In genomic region chrX:8646287-8646686, ce11 we compare ENCODE assay signal across 5 worm cellular contexts.
A peak's percentile ranks its signal among the peaks of the same experiment; 100 is the strongest.
TF ChIP-seq lines count a peak whose summit lies in the region.

No protein-coding gene starts in this region.

TF ChIP-seq in whole organism, L1 larva, 84 proteins besides CTCF, POLR2A, EP300 and RAD21 (continues in another document):
- TF ChIP-seq dsc-1 (tag; optimal IDR thresholded peaks at IDR 0.05; lab: Kevin White, UChicago) (no peak), nhr-77 (tag; optimal IDR thresholded peaks at IDR 0.05; lab: Kevin White, UChicago) (peak; percentile 26), lin-14 (GFP tag; optimal IDR thresholded peaks at IDR 0.05; lab: Kevin White, UChicago) (peak; percentile 21), xbp-1 (tag; optimal IDR thresholded peaks at IDR 0.05; lab: Kevin White, UChicago) (no peak), nhr-20 (tag; optimal IDR thresholded peaks at IDR 0.05; lab: Kevin White, UChicago) (peak; percentile 45), nhr-71 (tag; optimal IDR thresholded peaks at IDR 0.05; lab: Kevin White, UChicago) (peak; percentile 31), nhr-12 (tag; optimal IDR thresholded peaks at IDR 0.05; lab: Kevin White, UChicago) (no peak), ztf-11 (tag; optimal IDR thresholded peaks at IDR 0.05; lab: Kevin White, UChicago) (no peak), lin-13 (GFP tag; optimal IDR thresholded peaks at IDR 0.05; lab: Kevin White, UChicago) (no peak), C16A3.4 (tag; optimal IDR thresholded peaks at IDR 0.05; lab: Kevin White, UChicago) (peak; percentile 38), nhr-85 (tag; lab: Kevin White, UChicago) (no peak), isw-1 (GFP tag; IDR thresholded peaks at IDR 0.05; lab: Robert Waterston, UW) (no peak), rnt-1 (tag; optimal IDR thresholded peaks at IDR 0.05; lab: Kevin White, UChicago) (peak; percentile 32), lsy-2 (tag; optimal IDR thresholded peaks at IDR 0.05; lab: Kevin White, UChicago) (peak in 1 of 2 experiments; percentile 14), irx-1 (tag; optimal IDR thresholded peaks at IDR 0.05; lab: Kevin White, UChicago) (no peak), unc-86 (tag; optimal IDR thresholded peaks at IDR 0.05; lab: Kevin White, UChicago) (no peak), hlh-4 (tag; optimal IDR thresholded peaks at IDR 0.05; lab: Kevin White, UChicago) (no peak), nhr-84 (tag; optimal IDR thresholded peaks at IDR 0.05; lab: Kevin White, UChicago) (no peak), lin-35 (GFP tag; optimal IDR thresholded peaks at IDR 0.05; lab: Kevin White, UChicago) (peak in 1 of 2 experiments; percentile 23)

TF ChIP-seq in whole organism, L3 larva, 47 proteins besides CTCF, POLR2A, EP300 and RAD21:
- TF ChIP-seq lin-15B (tag; optimal IDR thresholded peaks at IDR 0.05; lab: Kevin White, UChicago) (no peak), nhr-43 (tag; optimal IDR thresholded peaks at IDR 0.05; lab: Kevin White, UChicago; ENCODE audit: poor library complexity, severe bottlenecking) (peak; percentile 51), pha-4 (tag; optimal IDR thresholded peaks at IDR 0.05; lab: Kevin White, UChicago) (peak; percentile 37), nfya-1 (tag; optimal IDR thresholded peaks at IDR 0.05; lab: Kevin White, UChicago; ENCODE audit: insufficient read depth) (peak; percentile 30), jun-1 (tag; optimal IDR thresholded peaks at IDR 0.05; lab: Kevin White, UChicago) (peak; percentile 1), elt-2 (tag; optimal IDR thresholded peaks at IDR 0.05; lab: Kevin White, UChicago) (peak; percentile 32), nhr-23 (tag; optimal IDR thresholded peaks at IDR 0.05; lab: Kevin White, UChicago) (no peak), tbx-2 (tag; optimal IDR thresholded peaks at IDR 0.05; lab: Kevin White, UChicago) (peak; percentile 4), daf-12 (tag; optimal IDR thresholded peaks at IDR 0.05; lab: Kevin White, UChicago) (no peak), hmg-11 (tag; optimal IDR thresholded peaks at IDR 0.05; lab: Kevin White, UChicago) (peak; percentile 70)

TF ChIP-seq in whole organism, early embryonic, 17 proteins besides CTCF, POLR2A, EP300 and RAD21:
- TF ChIP-seq flt-1 (GFP tag; IDR thresholded peaks at IDR 0.05; lab: Robert Waterston, UW), result peak; percentile 91
- TF ChIP-seq hmbx-1 (tag; optimal IDR thresholded peaks at IDR 0.05; lab: Kevin White, UChicago), result peak; percentile 43
- TF ChIP-seq sea-1 (GFP tag; conservative IDR thresholded peaks at IDR 0.05; lab: Robert Waterston, UW), result peak; percentile 93
- TF ChIP-seq ceh-13 (GFP tag; optimal IDR thresholded peaks at IDR 0.05; lab: Kevin White, UChicago), result peak; percentile 76
- peak; percentile 80 for TF ChIP-seq tbx-37 (GFP tag; conservative IDR thresholded peaks at IDR 0.05; lab: Robert Waterston, UW)
- TF ChIP-seq tra-4 (tag; optimal IDR thresholded peaks at IDR 0.05; lab: Kevin White, UChicago), result peak; percentile 66
- peak; percentile 92 for TF ChIP-seq pes-1 (GFP tag; IDR thresholded peaks at IDR 0.05; lab: Robert Waterston, UW)
- TF ChIP-seq aly-1 (tag; optimal IDR thresholded peaks at IDR 0.05; lab: Kevin White, UChicago), result peak; percentile 89
- peak; percentile 39 for TF ChIP-seq ets-7 (tag; optimal IDR thresholded peaks at IDR 0.05; lab: Kevin White, UChicago)
- TF ChIP-seq tbx-11 (GFP tag; IDR thresholded peaks at IDR 0.05; lab: Robert Waterston, UW), result peak; percentile 89
- peak; percentile 89 for TF ChIP-seq scrt-1 (GFP tag; IDR thresholded peaks at IDR 0.05; lab: Robert Waterston, UW)
- peak; percentile 70 for TF ChIP-seq hnd-1 (tag; optimal IDR thresholded peaks at IDR 0.05; lab: Kevin White, UChicago)
- TF ChIP-seq ceh-36 (tag; optimal IDR thresholded peaks at IDR 0.05; lab: Kevin White, UChicago), result peak; percentile 85
- TF ChIP-seq F13C5.2 (tag; optimal IDR thresholded peaks at IDR 0.05; lab: Kevin White, UChicago), result peak; percentile 81
- TF ChIP-seq ama-1 (optimal IDR thresholded peaks at IDR 0.05; lab: Kevin White, UChicago), result no peak
- TF ChIP-seq hmg-4 (GFP tag; optimal IDR thresholded peaks at IDR 0.05; lab: Kevin White, UChicago), result peak; percentile 89
- TF ChIP-seq B0310.2 (tag; optimal IDR thresholded peaks at IDR 0.05; lab: Kevin White, UChicago), result peak; percentile 71

TF ChIP-seq in whole organism, midembryonic, 9 proteins besides CTCF, POLR2A, EP300 and RAD21:
- TF ChIP-seq tab-1 (GFP tag; IDR thresholded peaks at IDR 0.05; lab: Robert Waterston, UW) (peak; percentile 94), ref-1 (GFP tag; conservative IDR thresholded peaks at IDR 0.05; lab: Robert Waterston, UW) (peak; percentile 83), flt-1 (GFP tag; IDR thresholded peaks at IDR 0.05; lab: Robert Waterston, UW) (peak; percentile 95), med-1 (GFP tag; optimal IDR thresholded peaks at IDR 0.05; lab: Kevin White, UChicago; ENCODE audit: insufficient read depth) (peak; percentile 58), T22C8.4 (GFP tag; IDR thresholded peaks at IDR 0.05; lab: Robert Waterston, UW) (peak; percentile 85), klf-2 (GFP tag; conservative IDR thresholded peaks at IDR 0.05; lab: Robert Waterston, UW) (peak; percentile 72; the same call in 1 of the 2 replicates), ztf-29 (GFP tag; IDR thresholded peaks at IDR 0.05; lab: Robert Waterston, UW) (peak; percentile 80), ztf-23 (GFP tag; IDR thresholded peaks at IDR 0.05; lab: Robert Waterston, UW) (peak; percentile 87), cog-1 (tag; optimal IDR thresholded peaks at IDR 0.05; lab: Kevin White, UChicago) (peak; percentile 68)

TF ChIP-seq in whole organism, young adult, 124 proteins besides CTCF, POLR2A, EP300 and RAD21 (continues in another document):
- TF ChIP-seq let-607 (tag; optimal IDR thresholded peaks at IDR 0.05; lab: Kevin White, UChicago), result peak in 1 of 2 experiments; percentile 28
- no peak for TF ChIP-seq nhr-179 (tag; optimal IDR thresholded peaks at IDR 0.05; lab: Kevin White, UChicago)
- peak; percentile 66 for TF ChIP-seq Y95B8A.8 (GFP tag; IDR thresholded peaks at IDR 0.05; lab: Robert Waterston, UW)
- peak; percentile 8 for TF ChIP-seq atf-7 (tag; optimal IDR thresholded peaks at IDR 0.05; lab: Kevin White, UChicago)
- TF ChIP-seq ztf-6 (GFP tag; IDR thresholded peaks at IDR 0.05; lab: Robert Waterston, UW), result 0 out of 2 replicates have a peak, but pooled peaks have one; percentile 61
- TF ChIP-seq chd-7 (tag; optimal IDR thresholded peaks at IDR 0.05; lab: Kevin White, UChicago), result peak; percentile 81
- peak; percentile 63 for TF ChIP-seq ztf-18 (tag; optimal IDR thresholded peaks at IDR 0.05; lab: Kevin White, UChicago)
- TF ChIP-seq B0035.1 (tag; optimal IDR thresholded peaks at IDR 0.05; lab: Kevin White, UChicago), result no peak
- TF ChIP-seq snpc-4 (GFP tag; optimal IDR thresholded peaks at IDR 0.05; lab: Kevin White, UChicago), result peak; percentile 72
- peak in 3 of 4 experiments; percentile 65 to 80 (median 79) for TF ChIP-seq snpc-4 (tag; optimal IDR thresholded peaks at IDR 0.05; lab: Kevin White, UChicago)
- TF ChIP-seq lin-54 (GFP tag; optimal IDR thresholded peaks at IDR 0.05; lab: Kevin White, UChicago), result peak; percentile 50
- no peak for TF ChIP-seq ama-1 (optimal IDR thresholded peaks at IDR 0.05; lab: Kevin White, UChicago)
- TF ChIP-seq ama-1 (GFP tag; optimal IDR thresholded peaks at IDR 0.05; lab: Kevin White, UChicago), result peak; percentile 86 to 92
- no peak for TF ChIP-seq hlh-26 (GFP tag; conservative IDR thresholded peaks at IDR 0.05; lab: Robert Waterston, UW)
- TF ChIP-seq B0261.1 (tag; optimal IDR thresholded peaks at IDR 0.05; lab: Kevin White, UChicago), result peak; percentile 99
- peak; percentile 62; the same call in 1 of the 2 replicates for TF ChIP-seq ekl-4 (GFP tag; IDR thresholded peaks at IDR 0.05; lab: Robert Waterston, UW)
- TF ChIP-seq rpc-1 (optimal IDR thresholded peaks at IDR 0.05; lab: Kevin White, UChicago), result peak; percentile 94
- peak; percentile 92 for TF ChIP-seq rpc-1 (tag; optimal IDR thresholded peaks at IDR 0.05; lab: Kevin White, UChicago)
- peak; percentile 87; the same call in 1 of the 2 replicates for TF ChIP-seq cebp-2 (GFP tag; IDR thresholded peaks at IDR 0.05; lab: Robert Waterston, UW)
- no peak for TF ChIP-seq F22D6.2 (tag; optimal IDR thresholded peaks at IDR 0.05; lab: Kevin White, UChicago)
- TF ChIP-seq F37B4.10 (GFP tag; IDR thresholded peaks at IDR 0.05; lab: Robert Waterston, UW), result 0 out of 2 replicates have a peak, but pooled peaks have one; percentile 17
- TF ChIP-seq bed-2 (GFP tag; IDR thresholded peaks at IDR 0.05; lab: Robert Waterston, UW), result 0 out of 2 replicates have a peak, but pooled peaks have one; percentile 16
- TF ChIP-seq ceh-100 (GFP tag; IDR thresholded peaks at IDR 0.05; lab: Robert Waterston, UW), result peak; percentile 34; the same call in 1 of the 2 replicates
- peak; percentile 55 for TF ChIP-seq lsy-27 (tag; optimal IDR thresholded peaks at IDR 0.05; lab: Kevin White, UChicago; ENCODE audit: borderline replicate concordance, insufficient read depth)
- TF ChIP-seq lin-35 (GFP tag; optimal IDR thresholded peaks at IDR 0.05; lab: Kevin White, UChicago), result peak in 1 of 3 experiments; percentile 41
- TF ChIP-seq sea-2 (GFP tag; IDR thresholded peaks at IDR 0.05; lab: Robert Waterston, UW), result no peak
- no peak for TF ChIP-seq Y53F4B.3 (GFP tag; IDR thresholded peaks at IDR 0.05; lab: Robert Waterston, UW)
- no peak for TF ChIP-seq xnd-1 (tag; optimal IDR thresholded peaks at IDR 0.05; lab: Kevin White, UChicago)
- TF ChIP-seq madf-8 (GFP tag; conservative IDR thresholded peaks at IDR 0.05; lab: Robert Waterston, UW), result no peak
- peak; percentile 56 for TF ChIP-seq lin-40 (tag; optimal IDR thresholded peaks at IDR 0.05; lab: Kevin White, UChicago)
- TF ChIP-seq let-526 (GFP tag; IDR thresholded peaks at IDR 0.05; lab: Robert Waterston, UW), result 0 out of 2 replicates have a peak, but pooled peaks have one; percentile 19
- no peak for TF ChIP-seq efl-1 (GFP tag; optimal IDR thresholded peaks at IDR 0.05; lab: Kevin White, UChicago)
- TF ChIP-seq B0336.3 (GFP tag; IDR thresholded peaks at IDR 0.05; lab: Robert Waterston, UW), result no peak; the same call in 1 of the 2 replicates
- TF ChIP-seq him-1 (tag; optimal IDR thresholded peaks at IDR 0.05; lab: Kevin White, UChicago), result peak; percentile 89
- TF ChIP-seq K12H6.12 (tag; optimal IDR thresholded peaks at IDR 0.05; lab: Kevin White, UChicago), result peak; percentile 53
- TF ChIP-seq hsf-1 (GFP tag; IDR thresholded peaks at IDR 0.05; lab: Robert Waterston, UW), result no peak
- TF ChIP-seq athp-1 (tag; optimal IDR thresholded peaks at IDR 0.05; lab: Kevin White, UChicago), result peak; percentile 48
- 0 out of 2 replicates have a peak, but pooled peaks have one; percentile 16 for TF ChIP-seq zfh-2 (GFP tag; conservative IDR thresholded peaks at IDR 0.05; lab: Robert Waterston, UW)
- no peak for TF ChIP-seq F57A8.1 (GFP tag; optimal IDR thresholded peaks at IDR 0.05; lab: Kevin White, UChicago)
- no peak for TF ChIP-seq unc-62 (GFP tag; optimal IDR thresholded peaks at IDR 0.05; lab: Kevin White, UChicago)
- TF ChIP-seq ztf-28 (GFP tag; IDR thresholded peaks at IDR 0.05; lab: Robert Waterston, UW), result no peak

Comparison
In these comparisons a context has a peak if more than half of its experiments do, and no peak if none do; other contexts are left out.
1. Of the 8 proteins assayed by ChIP-seq in both whole organism, young adult and whole organism, L1 larva: peak only in whole organism, young adult: ama-1, snpc-4 and unc-130; only in whole organism, L1 larva: none; in both: nhr-90; in neither: 2; mixed calls (peak in some experiments, not most) for 2.